Worm (Caenorhabditis elegans) whole organism, L4 larva: ENCODE data around the gene lin-15A.

Source experiments
- F10B5.3 ChIP-seq: sonication (generic microtip); optimal IDR thresholded peaks from 2 replicates; lab custom pipeline; 2016; ENCODE audit warnings: mild to moderate bottlenecking, missing genetic modification characterization, missing compliant biosample characterization
- F37D6.2 ChIP-seq: sonication (generic microtip); optimal IDR thresholded peaks from 2 replicates; lab custom pipeline; 2016; ENCODE audit warnings: mild to moderate bottlenecking, missing genetic modification characterization, missing compliant biosample characterization
- F44E2.7 ChIP-seq: fragments of 200-800 bp; sonication (Bioruptor generic); IDR thresholded peaks from 2 replicates; pipeline ENCODE4 v2.1.2; 2022; ENCODE audit warnings: missing genetic modification characterization, missing compliant biosample characterization
- T26A8.4 ChIP-seq: fragments of 200-800 bp; sonication (Bioruptor generic); IDR thresholded peaks from 2 replicates; pipeline ENCODE4 v1.3.6; 2022; ENCODE audit warnings: missing genetic modification characterization, missing compliant biosample characterization
- ZK337.2 ChIP-seq: fragments of 200-800 bp; sonication (Bioruptor generic); IDR thresholded peaks from 2 replicates; pipeline ENCODE4 v1.3.6; 2022; ENCODE audit warnings: missing genetic modification reagents, missing genetic modification characterization, missing compliant biosample characterization
- ZK546.5 ChIP-seq, 2 experiments: sonication (generic microtip); optimal IDR thresholded peaks; 2 replicates each; lab custom pipeline; 2017; ENCODE audit warnings: missing biosample characterization in 2 of 2, missing genetic modification characterization in 2 of 2
- aly-2 ChIP-seq: sonication (generic microtip); optimal IDR thresholded peaks from 2 replicates; lab custom pipeline; 2018; ENCODE audit warnings: missing biosample characterization, missing genetic modification characterization
- ama-1 ChIP-seq: fragments of 150-350 bp; optimal IDR thresholded peaks from 2 replicates; lab custom pipeline; 2014; ENCODE audit warnings: inconsistent platforms, mixed read lengths
- ceh-20 ChIP-seq: fragments of 200-800 bp; sonication (Bioruptor generic); IDR thresholded peaks from 2 replicates; pipeline ENCODE4 v1.3.6; 2022; ENCODE audit warnings: missing genetic modification reagents, missing genetic modification characterization, missing compliant biosample characterization
- ceh-44 ChIP-seq: fragments of 200-800 bp; sonication (Bioruptor generic); IDR thresholded peaks from 2 replicates; pipeline ENCODE4 v1.3.6; 2022; ENCODE audit warnings: missing genetic modification reagents, missing genetic modification characterization, missing compliant biosample characterization
- ces-1 ChIP-seq: fragments of 150-350 bp; sonication (generic microtip); optimal IDR thresholded peaks from 4 replicates; lab custom pipeline; 2014; ENCODE audit warnings: missing biosample characterization, missing genetic modification reagents, missing genetic modification characterization
- cey-2 ChIP-seq: sonication (generic microtip); optimal IDR thresholded peaks from 3 replicates; lab custom pipeline; 2017; ENCODE audit warnings: missing genetic modification characterization, mild to moderate bottlenecking, missing compliant biosample characterization, antibody characterized with exemption, borderline replicate concordance; ENCODE audit not compliant: insufficient read depth
- ctbp-1 ChIP-seq: fragments of 200-800 bp; sonication (Bioruptor generic); IDR thresholded peaks from 2 replicates; pipeline ENCODE4 v1.3.6; 2022; ENCODE audit warnings: missing genetic modification reagents, missing genetic modification characterization, missing compliant biosample characterization
- daf-16 ChIP-seq, 3 experiments: sonication (generic microtip); optimal IDR thresholded peaks; 2 replicates each; lab custom pipeline; 2016 to 2017; ENCODE audit warnings: missing genetic modification characterization in 3 of 3, missing genetic modification reagents in 3 of 3, mild to moderate bottlenecking in 2 of 3, missing compliant biosample characterization in 2 of 3, missing biosample characterization in 1 of 3, moderate library complexity in 1 of 3
- dmd-6 ChIP-seq: fragments of 200-800 bp; sonication (Bioruptor generic); IDR thresholded peaks from 2 replicates; pipeline ENCODE4 v1.3.6; 2022; ENCODE audit warnings: missing genetic modification reagents, missing genetic modification characterization, missing compliant biosample characterization
- dmd-8 ChIP-seq: fragments of 200-800 bp; sonication (Bioruptor generic); IDR thresholded peaks from 2 replicates; pipeline ENCODE4 v1.3.6; 2022; ENCODE audit warnings: missing genetic modification characterization, missing compliant biosample characterization
- dmd-9 ChIP-seq: fragments of 200-800 bp; sonication (Bioruptor generic); IDR thresholded peaks from 2 replicates; pipeline ENCODE4 v1.3.6; 2022; ENCODE audit warnings: missing genetic modification reagents, missing genetic modification characterization, missing compliant biosample characterization
- duxl-1 ChIP-seq: sonication (generic microtip); optimal IDR thresholded peaks from 2 replicates; lab custom pipeline; 2016; ENCODE audit warnings: mild to moderate bottlenecking, missing genetic modification characterization, moderate library complexity, missing compliant biosample characterization; ENCODE audit not compliant: poor library complexity
- dve-1 ChIP-seq: sonication (generic microtip); optimal IDR thresholded peaks from 2 replicates; lab custom pipeline; 2017; ENCODE audit warnings: antibody characterized with exemption, mild to moderate bottlenecking, missing genetic modification characterization, missing compliant biosample characterization; ENCODE audit not compliant: insufficient read depth
- egl-27 ChIP-seq: sonication (generic microtip); optimal IDR thresholded peaks from 3 replicates; lab custom pipeline; 2017; ENCODE audit warnings: missing biosample characterization, missing genetic modification reagents, missing genetic modification characterization
- gei-8 ChIP-seq: fragments of 200-800 bp; sonication (Bioruptor generic); optimal IDR thresholded peaks from 2 replicates; lab custom pipeline; 2018; ENCODE audit warnings: mild to moderate bottlenecking, missing genetic modification characterization, missing compliant biosample characterization
- hlh-11 ChIP-seq: fragments of 200-800 bp; sonication (Bioruptor generic); optimal IDR thresholded peaks from 2 replicates; lab custom pipeline; 2018; ENCODE audit warnings: mild to moderate bottlenecking, missing genetic modification characterization, missing compliant biosample characterization
- lin-29 ChIP-seq: fragments of 200-800 bp; sonication (Bioruptor generic); IDR thresholded peaks from 2 replicates; pipeline ENCODE4 v1.3.6; 2022; ENCODE audit warnings: missing genetic modification reagents, missing genetic modification characterization, missing compliant biosample characterization
- madf-9 ChIP-seq: fragments of 200-800 bp; sonication (Bioruptor generic); conservative IDR thresholded peaks from 2 replicates; pipeline ENCODE4 v1.3.6; 2022; ENCODE audit warnings: missing genetic modification reagents, missing genetic modification characterization, missing compliant biosample characterization
- mdl-1 ChIP-seq, 2 experiments: fragments of 150-350 bp in 1 of 2; sonication (generic microtip) in 1 of 2; optimal IDR thresholded peaks; 2 replicates each; lab custom pipeline; 2014 to 2017; ENCODE audit warnings: missing biosample characterization in 2 of 2, missing genetic modification characterization in 2 of 2
- mep-1 ChIP-seq: fragments of 150-350 bp; sonication (generic microtip); optimal IDR thresholded peaks from 3 replicates; lab custom pipeline; 2014; ENCODE audit warnings: missing biosample characterization, missing genetic modification characterization
- mes-2 ChIP-seq: sonication (generic microtip); optimal IDR thresholded peaks from 2 replicates; lab custom pipeline; 2016; ENCODE audit warnings: missing genotype, mild to moderate bottlenecking, missing genetic modification characterization, missing compliant biosample characterization; ENCODE audit not compliant: poor library complexity, severe bottlenecking
- mxl-3 ChIP-seq: fragments of 200-800 bp; sonication (Bioruptor generic); optimal IDR thresholded peaks from 2 replicates; lab custom pipeline; 2018; ENCODE audit warnings: mild to moderate bottlenecking, missing genetic modification characterization, missing compliant biosample characterization
- nhr-102 ChIP-seq: sonication (generic microtip); optimal IDR thresholded peaks from 2 replicates; lab custom pipeline; 2016; ENCODE audit warnings: mild to moderate bottlenecking, missing genetic modification characterization, moderate library complexity, missing compliant biosample characterization
- nhr-11 ChIP-seq: fragments of 150-350 bp; optimal IDR thresholded peaks from 2 replicates; lab custom pipeline; 2014; ENCODE audit warnings: missing biosample characterization, missing genetic modification characterization
- nhr-28 ChIP-seq: fragments of 150-350 bp; optimal IDR thresholded peaks from 2 replicates; lab custom pipeline; 2014; ENCODE audit warnings: missing biosample characterization, missing genetic modification characterization
- nhr-42 ChIP-seq: fragments of 200-800 bp; sonication (Bioruptor generic); IDR thresholded peaks from 2 replicates; pipeline ENCODE4 v1.3.6; 2022; ENCODE audit warnings: missing genetic modification characterization, missing compliant biosample characterization
- nhr-48 ChIP-seq: sonication (generic microtip); optimal IDR thresholded peaks from 2 replicates; lab custom pipeline; 2016; ENCODE audit warnings: mild to moderate bottlenecking, missing genetic modification characterization, missing compliant biosample characterization
- nhr-76 ChIP-seq: fragments of 150-350 bp; optimal IDR thresholded peaks from 2 replicates; lab custom pipeline; 2014; ENCODE audit warnings: missing biosample characterization, missing genetic modification characterization
- php-3 ChIP-seq: fragments of 200-800 bp; sonication (Bioruptor generic); IDR thresholded peaks from 2 replicates; pipeline ENCODE4 v1.3.6; 2022; ENCODE audit warnings: missing genetic modification reagents, missing genetic modification characterization, missing compliant biosample characterization
- pqm-1 ChIP-seq: sonication (generic microtip); optimal IDR thresholded peaks from 2 replicates; lab custom pipeline; 2017; ENCODE audit warnings: missing biosample characterization, missing genetic modification characterization
- rbr-2 ChIP-seq: sonication (generic microtip); optimal IDR thresholded peaks from 2 replicates; lab custom pipeline; 2016; ENCODE audit warnings: missing genotype, missing genetic modification characterization, missing compliant biosample characterization
- sdz-12 ChIP-seq: fragments of 200-800 bp; sonication (Bioruptor generic); optimal IDR thresholded peaks from 2 replicates; lab custom pipeline; 2018; ENCODE audit warnings: mild to moderate bottlenecking, missing genetic modification characterization, missing compliant biosample characterization
- skn-1 ChIP-seq: fragments of 150-350 bp; optimal IDR thresholded peaks from 2 replicates; lab custom pipeline; 2014; ENCODE audit warnings: missing biosample characterization, missing genetic modification characterization
- snpc-4 ChIP-seq: fragments of 150-350 bp; optimal IDR thresholded peaks from 2 replicates; lab custom pipeline; 2014; ENCODE audit warnings: missing biosample characterization, missing genetic modification characterization
- tra-1 ChIP-seq: fragments of 200-800 bp; sonication (Bioruptor generic); IDR thresholded peaks from 2 replicates; pipeline ENCODE4 v1.3.6; 2022; ENCODE audit warnings: missing genetic modification reagents, missing genetic modification characterization, missing compliant biosample characterization
- unc-130 ChIP-seq: sonication (generic microtip); optimal IDR thresholded peaks from 2 replicates; lab custom pipeline; 2016; ENCODE audit warnings: missing genetic modification reagents, missing genetic modification characterization, missing compliant biosample characterization
- unc-62 ChIP-seq, 3 experiments: fragments of 150-350 bp in 1 of 3; sonication (generic microtip); optimal IDR thresholded peaks in 2 of 3; peaks in 1 of 3; 1 replicate in 1 of 3; 2 replicates in 2 of 3; lab custom pipeline; 2014 to 2017; ENCODE audit warnings: missing biosample characterization in 3 of 3, missing genetic modification characterization in 3 of 3, missing genetic modification reagents in 3 of 3, missing genotype in 1 of 3
- vab-7 ChIP-seq: fragments of 200-800 bp; sonication (Bioruptor generic); IDR thresholded peaks from 2 replicates; pipeline ENCODE4 v1.3.6; 2022; ENCODE audit warnings: missing genetic modification reagents, missing genetic modification characterization, missing compliant biosample characterization

Gene lin-15A

ce11 chrX:15693466-15693865, 38.3 kb upstream of the lin-15A start:
- TF ChIP-seq unc-62 (GFP tag; optimal IDR thresholded peaks at IDR 0.05 in 1 of 2; lab: Kevin White, UChicago) (peak in 1 of 2 experiments; percentile 96), unc-62 (tag; optimal IDR thresholded peaks at IDR 0.05; lab: Kevin White, UChicago) (no peak), duxl-1 (no peak)
- TF ChIP-seq, all 104 proteins: peak for 1

- no peak for TF ChIP-seq unc-130
- TF ChIP-seq mxl-3 (GFP tag; lab: Kevin White, UChicago) = no peak
- 0 out of 2 replicates have a peak, but pooled peaks have one; percentile 8 for TF ChIP-seq F44E2.7 (GFP tag; lab: Robert Waterston, UW)
Observed at ce11 chrX:15696400-15696799, 35.4 kb upstream of the lin-15A start, which contains the start of gene ZK662.2. Gene ZK662.2 (plus strand): TSS chrX:15696700.

- TF ChIP-seq pqm-1 = peak; percentile 31
- no peak for TF ChIP-seq daf-16 (GFP tag; optimal IDR thresholded peaks at IDR 0.05; lab: Kevin White, UChicago)
- TF ChIP-seq daf-16 (tag; optimal IDR thresholded peaks at IDR 0.05; lab: Kevin White, UChicago) = peak; percentile 83
- TF ChIP-seq nhr-28 = peak; percentile 53
- TF ChIP-seq F10B5.3 (tag; lab: Kevin White, UChicago) = no peak
- TF ChIP-seq rbr-2 = no peak
- peak; percentile 82 for TF ChIP-seq nhr-48
- TF ChIP-seq ZK546.5 (tag; optimal IDR thresholded peaks at IDR 0.05; lab: Kevin White, UChicago) = no peak
- no peak for TF ChIP-seq mep-1
- TF ChIP-seq T26A8.4 (GFP tag; lab: Robert Waterston, UW) = 0 out of 2 replicates have a peak, but pooled peaks have one; percentile 14
- peak; percentile 41 for TF ChIP-seq dve-1
- TF ChIP-seq vab-7 (GFP tag; lab: Robert Waterston, UW) = no peak
- TF ChIP-seq dmd-6 = peak; percentile 77
- peak; percentile 23 for TF ChIP-seq gei-8 (GFP tag; lab: Kevin White, UChicago)
- TF ChIP-seq php-3 (GFP tag; lab: Robert Waterston, UW) = peak; percentile 56; the same call in 1 of the 2 replicates
- TF ChIP-seq duxl-1 = peak; percentile 19
- TF ChIP-seq hlh-11 (tag; lab: Kevin White, UChicago) = peak; percentile 80
- peak; percentile 23 for TF ChIP-seq mes-2 (tag; lab: Kevin White, UChicago)
- TF ChIP-seq mdl-1 (tag; optimal IDR thresholded peaks at IDR 0.05; lab: Kevin White, UChicago) = peak; percentile 4 to 44
Observed at ce11 chrX:15700220-15700619, 31.5 kb upstream of the lin-15A start.

ce11 chrX:15704579-15705110, 27.1 kb upstream of the lin-15A start:
- TF ChIP-seq ces-1 (GFP tag; lab: Kevin White, UChicago) (no peak), snpc-4 (tag; lab: Kevin White, UChicago) (no peak), ctbp-1 (GFP tag; lab: Robert Waterston, UW) (no peak), sdz-12 (GFP tag; lab: Kevin White, UChicago) (no peak), ceh-20 (GFP tag; lab: Robert Waterston, UW) (no peak), skn-1 (tag; lab: Kevin White, UChicago) (no peak), nhr-11 (tag; lab: Kevin White, UChicago) (peak; percentile 0), egl-27 (tag; lab: Kevin White, UChicago) (no peak), ama-1 (lab: Kevin White, UChicago) (no peak), nhr-102 (tag; lab: Kevin White, UChicago) (peak; percentile 50), php-3 (GFP tag; lab: Robert Waterston, UW) (no peak), cey-2 (no peak), aly-2 (tag; lab: Kevin White, UChicago) (no peak), nhr-48 (peak; percentile 97), madf-9 (GFP tag; lab: Robert Waterston, UW) (no peak), nhr-42 (GFP tag; lab: Robert Waterston, UW) (no peak), dmd-9 (GFP tag; lab: Robert Waterston, UW) (no peak), lin-29 (no peak), dve-1 (peak; percentile 70), nhr-76 (tag; lab: Kevin White, UChicago) (no peak), unc-62 (GFP tag; optimal IDR thresholded peaks at IDR 0.05 in 1 of 2; lab: Kevin White, UChicago) (peak in 1 of 2 experiments; percentile 60), unc-62 (tag; optimal IDR thresholded peaks at IDR 0.05; lab: Kevin White, UChicago) (no peak), dmd-8 (GFP tag; lab: Robert Waterston, UW) (no peak), ZK337.2 (GFP tag; lab: Robert Waterston, UW) (no peak), ceh-44 (no peak), tra-1 (GFP tag; lab: Robert Waterston, UW) (0 out of 2 replicates have a peak, but pooled peaks have one; percentile 14), F37D6.2 (tag; lab: Kevin White, UChicago) (no peak), mxl-3 (GFP tag; lab: Kevin White, UChicago) (no peak)
